Worm (Caenorhabditis elegans) whole organism, L2 larva: Measurements from ENCODE around the gene F11D5.5.

Experiments
- C34F6.9 ChIP-seq: fragments of 150-350 bp; optimal IDR thresholded peaks from 2 replicates; lab custom pipeline; 2014; ENCODE audit warnings: missing biosample characterization, missing genetic modification characterization
- F13H6.1 ChIP-seq: sonication (generic microtip); optimal IDR thresholded peaks from 2 replicates; lab custom pipeline; 2016; ENCODE audit warnings: missing genetic modification characterization, missing compliant biosample characterization
- R02D3.7 ChIP-seq: fragments of 150-350 bp; optimal IDR thresholded peaks from 2 replicates; lab custom pipeline; 2014; ENCODE audit warnings: missing biosample characterization, missing genetic modification characterization
- Y55F3AM.14 ChIP-seq: fragments of 200-800 bp; sonication (Bioruptor generic); optimal IDR thresholded peaks from 2 replicates; lab custom pipeline; 2018; ENCODE audit warnings: mild to moderate bottlenecking, missing genetic modification characterization, missing compliant biosample characterization
- alr-1 ChIP-seq: fragments of 150-350 bp; optimal IDR thresholded peaks from 2 replicates; lab custom pipeline; 2014; ENCODE audit warnings: missing biosample characterization, missing genetic modification characterization
- ama-1 ChIP-seq: fragments of 150-350 bp; optimal IDR thresholded peaks from 2 replicates; lab custom pipeline; 2018; ENCODE audit warnings: inconsistent platforms
- blmp-1 ChIP-seq: sonication (generic microtip); optimal IDR thresholded peaks from 2 replicates; lab custom pipeline; 2017; ENCODE audit warnings: missing genetic modification characterization, mild to moderate bottlenecking, missing compliant biosample characterization, antibody characterized with exemption, moderate library complexity; ENCODE audit not compliant: insufficient read depth
- ceh-16 ChIP-seq: fragments of 150-350 bp; optimal IDR thresholded peaks from 2 replicates; lab custom pipeline; 2014; ENCODE audit warnings: missing biosample characterization, missing genetic modification characterization
- crh-2 ChIP-seq: sonication (generic microtip); optimal IDR thresholded peaks from 2 replicates; lab custom pipeline; 2017; ENCODE audit warnings: missing biosample characterization, missing genetic modification characterization
- egl-27 ChIP-seq: sonication (generic microtip); optimal IDR thresholded peaks from 3 replicates; lab custom pipeline; 2017; ENCODE audit warnings: missing biosample characterization, missing genetic modification reagents, missing genetic modification characterization
- elt-1 ChIP-seq: fragments of 150-350 bp; optimal IDR thresholded peaks from 2 replicates; lab custom pipeline; 2014; ENCODE audit warnings: missing biosample characterization, missing genetic modification characterization
- elt-3 ChIP-seq: sonication (generic microtip); optimal IDR thresholded peaks from 2 replicates; lab custom pipeline; 2017; ENCODE audit warnings: missing biosample characterization, missing genetic modification characterization
- fos-1 ChIP-seq: fragments of 150-350 bp; optimal IDR thresholded peaks from 2 replicates; lab custom pipeline; 2014; ENCODE audit warnings: missing biosample characterization, missing genetic modification characterization
- gmeb-1 ChIP-seq: fragments of 150-350 bp; optimal IDR thresholded peaks from 2 replicates; lab custom pipeline; 2014; ENCODE audit warnings: missing biosample characterization, missing genetic modification characterization
- lin-11 ChIP-seq: fragments of 150-350 bp; sonication (generic microtip); optimal IDR thresholded peaks from 2 replicates; lab custom pipeline; 2014; ENCODE audit warnings: missing biosample characterization, missing genetic modification characterization, inconsistent platforms, mixed read lengths
- lin-13 ChIP-seq: fragments of 150-350 bp; optimal IDR thresholded peaks from 2 replicates; lab custom pipeline; 2014; ENCODE audit warnings: missing biosample characterization, missing genetic modification reagents, missing genetic modification characterization
- lin-39 ChIP-seq: fragments of 150-350 bp; optimal IDR thresholded peaks from 2 replicates; lab custom pipeline; 2014; ENCODE audit warnings: missing biosample characterization, missing genetic modification reagents, missing genetic modification characterization
- lsy-2 ChIP-seq, 2 experiments: fragments of 150-350 bp in 1 of 2; sonication (generic microtip) in 1 of 2; optimal IDR thresholded peaks; 2 replicates each; lab custom pipeline; 2014 to 2017; ENCODE audit warnings: missing biosample characterization in 2 of 2, missing genetic modification characterization in 2 of 2
- mbf-1 ChIP-seq: sonication (generic microtip); optimal IDR thresholded peaks from 2 replicates; lab custom pipeline; 2017; ENCODE audit warnings: missing biosample characterization, missing genetic modification characterization
- nhr-11 ChIP-seq: fragments of 150-350 bp; optimal IDR thresholded peaks from 2 replicates; lab custom pipeline; 2014; ENCODE audit warnings: missing biosample characterization, missing genetic modification characterization
- nhr-12 ChIP-seq: fragments of 150-350 bp; optimal IDR thresholded peaks from 2 replicates; lab custom pipeline; 2014; ENCODE audit warnings: missing biosample characterization, missing genetic modification characterization
- nhr-129 ChIP-seq: fragments of 150-350 bp; optimal IDR thresholded peaks from 2 replicates; lab custom pipeline; 2014; ENCODE audit warnings: missing biosample characterization, missing genetic modification characterization
- nhr-21 ChIP-seq: fragments of 150-350 bp; optimal IDR thresholded peaks from 2 replicates; lab custom pipeline; 2014; ENCODE audit warnings: missing biosample characterization, missing genetic modification characterization
- nhr-237 ChIP-seq: fragments of 150-350 bp; optimal IDR thresholded peaks from 2 replicates; lab custom pipeline; 2014; ENCODE audit warnings: missing biosample characterization, missing genetic modification characterization
- nhr-25 ChIP-seq: fragments of 150-350 bp; sonication (generic microtip); optimal IDR thresholded peaks from 3 replicates; lab custom pipeline; 2014; ENCODE audit warnings: missing biosample characterization, missing genetic modification characterization
- nhr-77 ChIP-seq: fragments of 150-350 bp; optimal IDR thresholded peaks from 2 replicates; lab custom pipeline; 2014; ENCODE audit warnings: missing biosample characterization, missing genetic modification characterization
- peb-1 ChIP-seq: fragments of 150-350 bp; optimal IDR thresholded peaks from 2 replicates; lab custom pipeline; 2014; ENCODE audit warnings: missing biosample characterization, missing genetic modification characterization
- sem-4 ChIP-seq: fragments of 150-350 bp; optimal IDR thresholded peaks from 2 replicates; lab custom pipeline; 2014; ENCODE audit warnings: missing biosample characterization, missing genetic modification reagents, missing genetic modification characterization
- sma-3 ChIP-seq: sonication (generic microtip); optimal IDR thresholded peaks from 2 replicates; lab custom pipeline; 2016; ENCODE audit warnings: missing genetic modification reagents, missing genetic modification characterization, missing compliant biosample characterization
- sma-9 ChIP-seq, 2 experiments: fragments of 150-350 bp in 1 of 2; sonication (generic microtip) in 1 of 2; optimal IDR thresholded peaks; 2 replicates each; lab custom pipeline; 2014 to 2016; ENCODE audit warnings: missing genetic modification characterization in 2 of 2, mild to moderate bottlenecking in 1 of 2, missing biosample characterization in 1 of 2, missing compliant biosample characterization in 1 of 2, missing genetic modification reagents in 1 of 2, moderate library complexity in 1 of 2
- snpc-4 ChIP-seq: fragments of 150-350 bp; optimal IDR thresholded peaks from 2 replicates; lab custom pipeline; 2014; ENCODE audit warnings: missing biosample characterization, missing genetic modification characterization
- unc-55 ChIP-seq: fragments of 150-350 bp; sonication (generic microtip); optimal IDR thresholded peaks from 3 replicates; lab custom pipeline; 2014; ENCODE audit warnings: missing biosample characterization, missing genetic modification reagents, missing genetic modification characterization
- zag-1 ChIP-seq: fragments of 150-350 bp; optimal IDR thresholded peaks from 2 replicates; lab custom pipeline; 2014; ENCODE audit warnings: missing biosample characterization, missing genetic modification characterization
- ztf-11 ChIP-seq: sonication (generic microtip); optimal IDR thresholded peaks from 2 replicates; lab custom pipeline; 2017; ENCODE audit warnings: missing biosample characterization, missing genetic modification characterization

Gene F11D5.5

ce11 chrX:3334115-3334514 lies 32.2 kb downstream of the F11D5.5 start (continued):
- TF ChIP-seq lin-11 (tag; lab: Kevin White, UChicago) (no peak), Y55F3AM.14 (GFP tag; lab: Kevin White, UChicago) (no peak), F13H6.1 (peak; percentile 29), R02D3.7 (no peak), nhr-237 (tag; lab: Kevin White, UChicago) (no peak), zag-1 (tag; lab: Kevin White, UChicago) (no peak), nhr-25 (no peak), lin-39 (no peak), snpc-4 (tag; lab: Kevin White, UChicago) (no peak), ceh-16 (tag; lab: Kevin White, UChicago) (no peak), nhr-129 (no peak), ama-1 (no peak), sem-4 (tag; lab: Kevin White, UChicago) (no peak), egl-27 (no peak)

DNA sequence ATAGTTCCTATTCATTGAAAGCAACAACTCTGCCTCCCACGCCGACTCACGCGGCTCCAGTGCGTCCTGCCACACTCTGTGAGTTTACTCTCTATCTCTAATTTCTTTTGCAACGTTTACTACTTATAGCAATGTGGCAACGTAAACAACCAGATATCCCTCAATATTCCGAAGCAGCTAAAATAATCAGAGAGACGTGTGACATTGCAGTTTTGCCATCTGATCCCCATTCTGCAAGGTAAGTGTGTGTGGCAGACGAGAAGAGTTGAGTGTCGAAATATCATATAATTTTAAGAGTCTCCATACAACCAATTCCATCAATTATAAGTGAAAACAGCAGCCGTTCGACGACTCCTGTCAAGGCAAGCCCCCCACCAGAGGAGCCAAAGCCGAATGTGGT lies 38.0 kb downstream of the F11D5.5 start:
- peak; percentile 13 for TF ChIP-seq lin-11 (tag; lab: Kevin White, UChicago)
- TF ChIP-seq mbf-1 (tag; lab: Kevin White, UChicago), result no peak
- peak; percentile 29 for TF ChIP-seq nhr-129
- TF ChIP-seq egl-27, result no peak
- TF ChIP-seq nhr-11 (tag; lab: Kevin White, UChicago), result no peak
- TF ChIP-seq C34F6.9 (tag; lab: Kevin White, UChicago), result peak; percentile 36
- no peak for TF ChIP-seq zag-1 (tag; lab: Kevin White, UChicago)
- no peak for TF ChIP-seq blmp-1 (tag; lab: Kevin White, UChicago)
- TF ChIP-seq peb-1 (tag; lab: Kevin White, UChicago), result no peak
- TF ChIP-seq R02D3.7, result no peak
- no peak for TF ChIP-seq nhr-21 (tag; lab: Kevin White, UChicago)
- TF ChIP-seq lsy-2 (tag; optimal IDR thresholded peaks at IDR 0.05; lab: Kevin White, UChicago), result peak in 1 of 2 experiments; percentile 6
- TF ChIP-seq ztf-11 (tag; lab: Kevin White, UChicago), result no peak
- TF ChIP-seq, all 48 proteins: peak for 4

DNA sequence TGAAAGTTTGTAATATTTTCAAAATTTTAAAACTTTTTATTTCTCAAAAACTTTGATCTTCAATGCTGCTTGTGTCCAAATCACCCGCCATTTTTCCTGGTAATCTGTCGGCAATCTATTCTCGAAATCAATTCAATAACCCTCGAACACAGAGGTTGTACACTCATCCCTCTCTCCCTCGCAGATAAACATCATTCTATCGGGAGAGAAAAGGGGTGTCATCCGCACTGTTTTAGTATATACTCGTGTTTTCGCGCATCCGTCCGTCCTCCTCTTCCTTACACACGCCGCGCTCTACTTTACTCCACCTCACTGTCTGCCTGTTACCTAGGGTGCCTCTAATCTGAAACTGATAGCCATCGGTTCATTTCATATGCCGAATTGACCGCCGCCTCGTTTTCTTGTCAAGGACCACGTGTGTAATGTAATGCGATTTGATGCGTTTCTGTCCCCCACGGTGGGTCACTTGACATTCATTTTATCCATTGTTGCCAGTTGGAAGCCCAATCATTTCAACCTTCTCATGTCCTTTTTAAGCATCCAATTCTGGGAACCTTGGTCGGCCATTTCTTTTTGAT lies 41.8 kb downstream of the F11D5.5 start:
- peak; percentile 1 for TF ChIP-seq sma-9 (GFP tag; optimal IDR thresholded peaks at IDR 0.05; lab: Kevin White, UChicago)
- no peak for TF ChIP-seq sma-9 (tag; optimal IDR thresholded peaks at IDR 0.05; lab: Kevin White, UChicago)
- TF ChIP-seq nhr-25, result peak; percentile 74
- peak; percentile 24 for TF ChIP-seq nhr-129
- peak; percentile 23 for TF ChIP-seq ceh-16 (tag; lab: Kevin White, UChicago)
- no peak for TF ChIP-seq nhr-12 (tag; lab: Kevin White, UChicago)

DNA sequence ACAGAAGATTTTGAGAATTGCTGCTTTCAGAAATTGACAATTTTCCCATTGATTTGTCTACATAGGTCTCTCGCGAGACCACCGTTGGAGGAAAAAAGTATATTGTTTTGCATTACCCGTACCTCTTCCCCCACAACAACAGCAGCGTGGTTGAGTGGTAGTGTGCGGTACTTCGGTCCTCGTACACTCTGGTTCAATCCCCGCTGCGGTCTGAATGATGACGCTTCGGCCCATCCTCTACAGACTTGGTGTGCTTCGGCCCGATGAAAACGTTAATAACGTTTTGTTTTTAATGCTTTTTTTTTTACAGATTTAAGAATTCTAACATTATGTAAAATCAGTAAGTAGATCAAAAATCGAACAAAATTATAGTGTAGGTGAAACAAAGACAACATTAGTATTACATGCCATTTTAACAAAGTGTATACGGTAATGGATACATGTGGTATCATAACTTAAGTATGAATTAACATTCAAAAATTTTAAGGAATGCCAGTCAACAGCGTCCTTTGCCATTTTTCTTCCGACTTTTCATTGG lies 46.1 kb downstream of the F11D5.5 start, which contains the start of gene ZK816.3:
ZK816.3 (plus strand) TSS at position 488 of the 538 bp plus-strand sequence.
- TF ChIP-seq crh-2 (tag; lab: Kevin White, UChicago) (peak; percentile 12), nhr-77 (tag; lab: Kevin White, UChicago) (no peak), lin-13 (GFP tag; lab: Kevin White, UChicago) (peak; percentile 13), nhr-21 (tag; lab: Kevin White, UChicago) (peak; percentile 14), ama-1 (no peak), sma-3 (GFP tag; lab: Kevin White, UChicago) (peak; percentile 38), fos-1 (tag; lab: Kevin White, UChicago) (peak; percentile 41), alr-1 (tag; lab: Kevin White, UChicago) (no peak), unc-55 (GFP tag; lab: Kevin White, UChicago) (peak; percentile 31), mbf-1 (tag; lab: Kevin White, UChicago) (no peak), nhr-129 (peak; percentile 56), nhr-12 (tag; lab: Kevin White, UChicago) (no peak), blmp-1 (tag; lab: Kevin White, UChicago) (no peak), elt-1 (no peak), sma-9 (GFP tag; optimal IDR thresholded peaks at IDR 0.05; lab: Kevin White, UChicago) (peak; percentile 33), sma-9 (tag; optimal IDR thresholded peaks at IDR 0.05; lab: Kevin White, UChicago) (no peak), lsy-2 (tag; optimal IDR thresholded peaks at IDR 0.05; lab: Kevin White, UChicago) (no peak), gmeb-1 (tag; lab: Kevin White, UChicago) (no peak), lin-11 (tag; lab: Kevin White, UChicago) (peak; percentile 0), elt-3 (tag; lab: Kevin White, UChicago) (no peak)
